Worm (Caenorhabditis elegans): Measurements from ENCODE around the gene ztf-13.

The ztf-13 gene

ce11 chrX:3112946-3113427 lies 11.0 kb upstream of the ztf-13 start, which contains the start of gene gpd-3:
gpd-3 (minus strand) TSS chrX:3113341.
- TF ChIP-seq unc-62 (GFP tag; optimal IDR thresholded peaks at IDR 0.05) = no peak

ce11 chrX:3111687-3112086 lies 9.7 kb upstream of the ztf-13 start:
- no peak for TF ChIP-seq unc-62 (GFP tag; optimal IDR thresholded peaks at IDR 0.05)

ce11 chrX:3111066-3111465 lies 9.1 kb upstream of the ztf-13 start:
- no peak for TF ChIP-seq unc-62 (GFP tag; optimal IDR thresholded peaks at IDR 0.05)

ce11 chrX:3110576-3110975 lies 8.6 kb upstream of the ztf-13 start, which contains the start of gene gpcp-1:
gpcp-1 (minus strand) TSS chrX:3110628.
- TF ChIP-seq unc-62 (GFP tag; optimal IDR thresholded peaks at IDR 0.05) = no peak

ce11 chrX:3108603-3109002 lies 6.6 kb upstream of the ztf-13 start:
- TF ChIP-seq unc-62 (GFP tag; optimal IDR thresholded peaks at IDR 0.05) = no peak

- no peak for TF ChIP-seq unc-62 (GFP tag; optimal IDR thresholded peaks at IDR 0.05)
These were observed 4.2 kb upstream of the ztf-13 start, which contains the start of gene K10B3.5 for ce11 chrX:3106137-3106536. K10B3.5 (minus strand) TSS chrX:3106479.

ce11 chrX:3102817-3103216 lies 842 bp upstream of the ztf-13 start:
- TF ChIP-seq unc-62 (GFP tag; optimal IDR thresholded peaks at IDR 0.05) = no peak

ce11 chrX:3101562-3101961 lies 413 bp downstream of the ztf-13 start:
- no peak for TF ChIP-seq unc-62 (GFP tag; optimal IDR thresholded peaks at IDR 0.05)

- no peak for TF ChIP-seq unc-62 (GFP tag; optimal IDR thresholded peaks at IDR 0.05)
These were observed 2.1 kb downstream of the ztf-13 start, which contains the start of gene sec-3 for ce11 chrX:3099832-3100231. sec-3 (minus strand) TSS chrX:3099852.

- TF ChIP-seq unc-62 (GFP tag; optimal IDR thresholded peaks at IDR 0.05) = no peak
These were observed 7.7 kb downstream of the ztf-13 start, which contains the start of gene wrt-2 for ce11 chrX:3094304-3094703. wrt-2 (minus strand) TSS chrX:3094349.

DNA sequence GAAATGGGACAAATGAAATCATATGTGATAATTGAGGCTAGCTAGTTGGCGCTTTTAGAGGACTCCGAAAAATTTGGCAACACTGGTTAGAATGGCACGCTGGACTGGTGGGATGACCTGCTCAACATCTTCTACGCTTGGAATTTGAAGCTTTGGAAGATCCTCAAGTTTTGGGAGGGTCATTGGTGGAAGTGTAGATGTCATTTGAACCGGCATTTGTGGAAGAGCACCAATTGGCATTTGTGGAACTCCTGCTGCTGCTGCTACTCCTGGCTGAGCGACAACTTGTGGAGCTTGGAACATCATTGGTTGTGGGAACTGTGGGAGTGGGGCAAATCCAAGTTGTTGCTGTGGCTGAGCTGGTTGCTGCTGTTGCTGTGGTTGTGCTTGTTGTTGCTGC lies 9.5 kb downstream of the ztf-13 start:
- no peak for TF ChIP-seq unc-62 (GFP tag; optimal IDR thresholded peaks at IDR 0.05)

DNA sequence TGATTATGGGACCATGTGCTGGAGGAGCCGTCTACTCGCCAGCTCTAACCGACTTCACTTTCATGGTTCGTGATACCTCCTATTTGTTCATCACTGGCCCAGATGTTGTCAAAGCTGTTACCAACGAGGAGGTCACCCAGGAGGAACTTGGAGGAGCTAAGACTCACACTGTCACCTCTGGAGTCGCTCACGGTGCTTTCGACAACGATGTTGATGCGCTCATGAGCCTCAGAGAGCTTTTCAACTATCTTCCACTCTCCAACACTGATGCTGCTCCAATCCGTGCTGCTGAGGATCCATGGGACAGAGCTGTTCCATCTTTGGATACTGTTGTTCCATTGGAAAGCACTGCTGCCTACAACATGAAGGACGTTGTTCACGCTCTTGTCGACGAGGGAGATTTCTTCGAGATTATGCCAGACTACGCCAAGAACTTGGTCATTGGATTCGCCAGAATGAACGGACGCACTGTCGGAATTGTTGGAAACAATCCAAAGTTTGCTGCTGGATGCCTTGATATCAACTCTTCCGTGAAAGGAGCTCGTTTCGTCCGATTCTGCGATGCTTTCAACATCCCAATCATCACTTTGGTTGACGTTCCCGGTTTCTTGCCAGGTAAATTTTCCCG lies 10.7 kb downstream of the ztf-13 start:
- TF ChIP-seq unc-62 (GFP tag; optimal IDR thresholded peaks at IDR 0.05) = no peak

DNA sequence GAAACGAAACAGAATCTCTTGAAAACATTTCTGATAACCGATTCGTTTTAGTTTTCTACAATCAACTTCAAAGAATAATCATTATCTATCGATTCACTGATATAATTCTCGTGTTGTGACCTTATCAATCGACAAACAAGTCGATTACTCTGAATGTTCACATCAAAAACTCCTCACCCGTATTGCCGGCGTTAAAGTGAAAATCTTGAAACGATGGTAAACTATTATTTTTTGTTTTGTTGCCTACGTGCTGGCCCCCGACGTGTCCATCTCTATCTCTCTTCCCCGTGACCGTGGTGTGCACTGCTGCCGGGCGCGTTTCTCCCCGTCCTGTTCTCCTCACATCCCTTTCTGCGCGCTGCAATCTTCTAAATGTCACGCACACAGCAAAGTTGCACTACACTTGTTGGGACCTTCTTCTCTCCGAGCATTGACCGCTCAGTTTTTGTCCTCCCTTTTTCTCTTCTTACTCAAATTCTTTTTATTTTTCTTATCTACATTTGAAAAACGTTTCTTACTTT lies 12.0 kb downstream of the ztf-13 start:
- TF ChIP-seq unc-62 (GFP tag; optimal IDR thresholded peaks at IDR 0.05) = no peak

- no peak for TF ChIP-seq unc-62 (GFP tag; optimal IDR thresholded peaks at IDR 0.05)
These were observed 12.6 kb downstream of the ztf-13 start, which contains the start of gene pccb-1 for ce11 chrX:3089423-3089822. pccb-1 (plus strand) TSS chrX:3089549.

DNA sequence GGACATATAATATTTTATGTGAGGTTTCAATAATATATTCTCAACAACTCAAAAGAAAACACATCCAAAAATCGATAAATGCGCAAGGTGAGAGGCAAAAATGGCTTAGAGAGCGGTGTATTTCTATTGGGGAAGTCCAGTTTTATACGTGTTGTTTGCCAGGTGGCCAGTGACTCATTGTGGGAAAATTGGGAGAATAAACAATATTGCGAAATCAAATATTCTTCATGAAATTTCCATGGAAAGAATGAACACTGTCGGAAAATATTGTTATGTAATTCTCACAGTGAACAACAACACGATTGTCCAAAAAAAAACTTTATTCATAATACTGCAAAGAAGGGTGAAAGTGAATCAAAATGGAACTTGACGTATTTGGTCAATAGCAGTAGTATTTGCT lies 14.3 kb downstream of the ztf-13 start:
- no peak for TF ChIP-seq unc-62 (GFP tag; optimal IDR thresholded peaks at IDR 0.05)

- no peak for TF ChIP-seq unc-62 (GFP tag; optimal IDR thresholded peaks at IDR 0.05)
These were observed 14.7 kb downstream of the ztf-13 start, which contains the start of gene F52E4.5 for ce11 chrX:3087245-3087644. F52E4.5 (minus strand) TSS chrX:3087345.

DNA sequence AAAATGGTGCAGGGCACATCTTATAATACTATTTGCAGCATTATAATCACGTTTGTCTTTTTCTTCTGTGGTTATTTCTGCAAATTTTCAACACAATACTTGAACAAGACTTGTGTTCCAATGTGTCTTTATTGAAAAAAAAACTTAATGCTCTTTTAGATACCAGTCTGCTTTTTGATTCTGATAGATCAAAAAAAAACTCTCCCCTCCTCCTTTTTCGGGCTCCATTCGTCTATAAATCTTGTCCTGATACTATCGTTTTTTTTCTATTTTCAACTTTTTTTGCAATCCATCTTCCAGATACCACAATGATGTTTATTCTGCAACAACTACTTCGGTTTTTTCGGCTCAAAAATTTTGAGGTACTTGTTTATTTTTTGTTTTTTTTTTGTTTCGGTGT lies 21.1 kb downstream of the ztf-13 start, which contains the start of gene twk-16:
Gene twk-16 (plus strand): TSS at position 301 of the 400 bp plus-strand sequence.
- no peak for TF ChIP-seq unc-62 (GFP tag; optimal IDR thresholded peaks at IDR 0.05)

Measured in whole organism, dauer.